Fruit fly (Drosophila melanogaster) whole organism: ENCODE data around the gene B9d1.

Source experiments
- CG8478 ChIP-seq: fragments of >200 bp; optimal IDR thresholded peaks from 2 replicates; lab custom pipeline; 2018; ENCODE audit warnings: inconsistent platforms
- EcR ChIP-seq, 2 experiments: fragments of >200 bp; optimal IDR thresholded peaks; 2 replicates each; lab custom pipeline; 2017; ENCODE audit warnings: missing biosample characterization in 2 of 2, missing genetic modification characterization in 2 of 2, missing genetic modification reagents in 2 of 2
- psq ChIP-seq: fragments of >200 bp; optimal IDR thresholded peaks from 2 replicates; lab custom pipeline; 2017

DNA sequence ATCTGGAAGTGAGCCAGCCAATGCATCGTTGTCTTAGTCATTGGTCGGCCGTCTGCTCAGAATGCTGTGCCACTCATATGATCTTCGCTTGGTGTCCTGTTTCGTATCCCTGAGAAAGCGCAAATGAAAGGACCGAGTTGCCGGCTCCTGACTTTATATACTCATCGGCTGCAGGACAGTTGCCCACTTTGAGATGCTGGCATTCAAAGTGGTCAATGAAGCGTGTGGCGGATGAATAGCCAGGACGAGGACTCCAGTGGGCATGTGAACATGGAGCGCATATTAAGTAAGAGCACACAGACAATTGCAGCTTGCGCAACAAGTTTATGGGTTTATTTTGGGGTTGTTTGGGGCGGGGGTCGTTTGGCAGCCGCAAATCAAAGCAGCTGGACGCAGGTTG lies 3.6 kb downstream of the B9d1 start, which contains the start of gene Trissin:
- no peak for TF ChIP-seq CG8478
- TF ChIP-seq EcR (GFP tag; optimal IDR thresholded peaks at IDR 0.05; lab: Kevin White, UChicago) = no peak
- no peak for TF ChIP-seq psq
